Worm (Caenorhabditis elegans) whole organism, early embryonic: Measurements from ENCODE around the gene aldo-1.

Experiments
- B0310.2 ChIP-seq: sonication (generic microtip); optimal IDR thresholded peaks from 2 replicates; lab custom pipeline; 2016; ENCODE audit warnings: mild to moderate bottlenecking, missing genetic modification characterization, missing compliant biosample characterization
- F13C5.2 ChIP-seq: sonication (generic microtip); optimal IDR thresholded peaks from 2 replicates; lab custom pipeline; 2017; ENCODE audit warnings: mild to moderate bottlenecking, missing genetic modification characterization, inconsistent platforms, missing compliant biosample characterization
- ama-1 ChIP-seq: fragments of 150-350 bp; optimal IDR thresholded peaks from 2 replicates; lab custom pipeline; 2014
- ceh-13 ChIP-seq: fragments of 200-800 bp; sonication (Bioruptor generic); optimal IDR thresholded peaks from 2 replicates; lab custom pipeline; 2018; ENCODE audit warnings: mild to moderate bottlenecking, missing genetic modification characterization, missing compliant biosample characterization
- flt-1 ChIP-seq: fragments of 200-800 bp; sonication (Bioruptor generic); IDR thresholded peaks from 2 replicates; pipeline ENCODE4 v1.3.6; 2022; ENCODE audit warnings: missing genetic modification characterization, missing compliant biosample characterization
- hmbx-1 ChIP-seq: sonication (generic microtip); optimal IDR thresholded peaks from 2 replicates; lab custom pipeline; 2016; ENCODE audit warnings: mild to moderate bottlenecking, missing genetic modification characterization, missing compliant biosample characterization
- hnd-1 ChIP-seq: sonication (generic microtip); optimal IDR thresholded peaks from 2 replicates; lab custom pipeline; 2016; ENCODE audit warnings: missing genetic modification characterization, missing compliant biosample characterization
- pes-1 ChIP-seq: fragments of 200-800 bp; sonication (Bioruptor generic); IDR thresholded peaks from 2 replicates; pipeline ENCODE4 v1.3.6; 2022; ENCODE audit warnings: missing genetic modification reagents, missing genetic modification characterization, missing compliant biosample characterization
- scrt-1 ChIP-seq: fragments of 200-800 bp; sonication (Bioruptor generic); IDR thresholded peaks from 2 replicates; pipeline ENCODE4 v1.3.6; 2022; ENCODE audit warnings: missing genetic modification characterization, missing compliant biosample characterization

DNA sequence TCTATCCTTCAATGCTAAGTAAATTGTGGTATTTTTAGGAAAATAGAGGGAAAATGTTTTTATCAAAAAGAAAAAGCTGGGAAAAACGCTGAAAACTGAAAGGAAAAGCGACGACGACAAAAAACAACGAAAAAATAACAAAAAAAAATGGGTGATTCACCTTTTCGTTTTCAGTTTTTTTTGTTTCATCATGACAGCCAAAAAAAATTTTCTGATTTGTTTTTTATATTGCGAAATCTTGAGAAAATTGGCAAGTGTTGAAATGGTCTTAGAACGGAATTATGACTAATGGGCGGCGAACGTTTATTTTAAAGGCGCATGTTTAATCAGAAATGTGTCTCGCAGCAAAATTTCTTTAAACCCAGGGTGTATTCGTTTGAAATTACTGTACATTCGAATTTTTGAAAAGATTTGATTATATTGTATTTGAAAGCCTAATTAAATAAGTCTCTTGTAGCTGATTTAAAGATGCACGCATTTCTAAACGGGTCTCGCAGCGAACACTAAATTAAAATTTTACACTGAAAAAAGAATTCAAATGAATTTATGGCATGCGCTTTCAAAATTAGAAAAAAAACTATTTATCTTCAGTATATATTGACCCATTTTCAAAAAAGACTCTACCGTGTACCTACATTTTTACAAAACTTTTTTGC is 28.9 kb downstream of the aldo-1 start:
- TF ChIP-seq flt-1, result no peak
- TF ChIP-seq ama-1 (lab: Kevin White, UChicago), result no peak
- no peak for TF ChIP-seq hnd-1 (tag; lab: Kevin White, UChicago)
- no peak for TF ChIP-seq scrt-1 (GFP tag; lab: Robert Waterston, UW)
- no peak for TF ChIP-seq hmbx-1 (tag; lab: Kevin White, UChicago)
- TF ChIP-seq pes-1 (GFP tag; lab: Robert Waterston, UW), result no peak
- TF ChIP-seq F13C5.2, result no peak
- no peak for TF ChIP-seq ceh-13 (GFP tag; lab: Kevin White, UChicago)
- no peak for TF ChIP-seq B0310.2
